Worm (Caenorhabditis elegans): Measurements from ENCODE around the gene F19G12.9.

- TF ChIP-seq ceh-16 (tag; optimal IDR thresholded peaks at IDR 0.05) (no peak), ama-1 (optimal IDR thresholded peaks at IDR 0.05) (no peak), dmd-4 (tag; optimal IDR thresholded peaks at IDR 0.05) (no peak), nhr-10 (tag; optimal IDR thresholded peaks at IDR 0.05) (no peak), unc-62 (GFP tag; optimal IDR thresholded peaks at IDR 0.05) (no peak), ztf-4 (tag; optimal IDR thresholded peaks at IDR 0.05) (no peak), peb-1 (tag; optimal IDR thresholded peaks at IDR 0.05) (no peak), ztf-11 (tag; optimal IDR thresholded peaks at IDR 0.05) (no peak), sem-4 (tag; optimal IDR thresholded peaks at IDR 0.05) (no peak), nhr-77 (tag; optimal IDR thresholded peaks at IDR 0.05) (no peak), egl-27 (tag; optimal IDR thresholded peaks at IDR 0.05) (no peak)
Measured at ce11 chrX:1370736-1371281, 48.2 kb upstream of the F19G12.9 start, which contains the start of gene F56C3.7.

All from whole organism, L2 larva.